Fruit fly (Drosophila melanogaster) whole organism, embryonic: ENCODE results near the gene GABA-B-R2.

Experiments used
- Awh ChIP-seq: fragments of 200-800 bp; sonication (Bioruptor generic); IDR thresholded peaks from 2 replicates; pipeline ENCODE4, ENCODE4 v1.3.6; 2022; ENCODE audit warnings: missing biosample characterization, missing genetic modification characterization
- Bgb ChIP-seq: fragments of 200-800 bp; sonication (Bioruptor generic); IDR thresholded peaks from 2 replicates; pipeline ENCODE4 v1.3.6; 2022; ENCODE audit warnings: missing biosample characterization, missing genetic modification characterization; ENCODE audit not compliant: partially characterized antibody
- CG10321 ChIP-seq: fragments of 200-800 bp; sonication (Bioruptor generic); IDR thresholded peaks from 2 replicates; pipeline ENCODE4 v1.3.6; 2022; ENCODE audit warnings: missing biosample characterization, missing genetic modification characterization
- CG11456 ChIP-seq: fragments of 200-800 bp; sonication (Bioruptor generic); IDR thresholded peaks from 3 replicates; pipeline ENCODE4 v1.3.6; 2022; ENCODE audit warnings: missing biosample characterization, missing genetic modification characterization
- CG11504 ChIP-seq: fragments of 200-800 bp; sonication (Bioruptor generic); optimal IDR thresholded peaks from 3 replicates; lab custom pipeline; 2019; ENCODE audit warnings: missing biosample characterization, mild to moderate bottlenecking, missing genetic modification characterization, moderate library complexity
- CG14710 ChIP-seq: fragments of 200-800 bp; sonication (Bioruptor generic); optimal IDR thresholded peaks from 3 replicates; lab custom pipeline; 2019; ENCODE audit warnings: missing biosample characterization, mild to moderate bottlenecking, missing genetic modification characterization, moderate library complexity
- CG15269 ChIP-seq: fragments of 200-800 bp; sonication (Bioruptor generic); optimal IDR thresholded peaks from 2 replicates; lab custom pipeline; 2018; ENCODE audit warnings: missing biosample characterization, mild to moderate bottlenecking, missing genetic modification characterization, moderate library complexity
- CG17385 ChIP-seq: fragments of 200-800 bp; sonication (Bioruptor generic); optimal IDR thresholded peaks from 3 replicates; lab custom pipeline; 2018; ENCODE audit warnings: missing biosample characterization, mild to moderate bottlenecking, missing genetic modification characterization
- CG17568 ChIP-seq: fragments of 200-800 bp; sonication (Bioruptor generic); optimal IDR thresholded peaks from 2 replicates; lab custom pipeline; 2018; ENCODE audit warnings: missing biosample characterization, mild to moderate bottlenecking, missing genetic modification characterization, moderate library complexity
- CG17912 ChIP-seq: fragments of 200-800 bp; sonication (Bioruptor generic); optimal IDR thresholded peaks from 2 replicates; lab custom pipeline; 2018; ENCODE audit warnings: missing biosample characterization, mild to moderate bottlenecking, missing genetic modification characterization
- CG18476 ChIP-seq: fragments of 200-800 bp; sonication (Bioruptor generic); optimal IDR thresholded peaks from 2 replicates; lab custom pipeline; 2016; ENCODE audit warnings: missing biosample characterization, mild to moderate bottlenecking, missing genetic modification characterization
- CG2199 ChIP-seq: fragments of 200-800 bp; sonication (Bioruptor generic); IDR thresholded peaks from 3 replicates; pipeline ENCODE4 v1.3.6; 2022; ENCODE audit warnings: missing biosample characterization, missing genetic modification characterization
- CG31365 ChIP-seq: fragments of 200-800 bp; sonication (Bioruptor generic); optimal IDR thresholded peaks from 2 replicates; lab custom pipeline; 2018; ENCODE audit warnings: missing biosample characterization, mild to moderate bottlenecking, missing genetic modification characterization
- CG33213 ChIP-seq: fragments of 200-800 bp; sonication (Bioruptor generic); optimal IDR thresholded peaks from 3 replicates; lab custom pipeline; 2016; ENCODE audit warnings: missing biosample characterization, missing genetic modification characterization
- CG34376 ChIP-seq: fragments of 200-800 bp; sonication (Bioruptor generic); optimal IDR thresholded peaks from 2 replicates; lab custom pipeline; 2018; ENCODE audit warnings: missing biosample characterization, mild to moderate bottlenecking, missing genetic modification characterization
- CG4424 ChIP-seq: fragments of 200-800 bp; sonication (Bioruptor generic); optimal IDR thresholded peaks from 3 replicates; lab custom pipeline; 2016; ENCODE audit warnings: missing biosample characterization, missing genetic modification characterization
- CG5180 ChIP-seq: fragments of 200-800 bp; sonication (Bioruptor generic); optimal IDR thresholded peaks from 3 replicates; lab custom pipeline; 2017; ENCODE audit warnings: missing biosample characterization, missing genetic modification characterization, mild to moderate bottlenecking, moderate library complexity, missing genetic modification reagents
- CG7786 ChIP-seq: fragments of 200-800 bp; sonication (Bioruptor generic); optimal IDR thresholded peaks from 2 replicates; lab custom pipeline; 2016; ENCODE audit warnings: missing biosample characterization, missing genetic modification characterization
- CG9876 ChIP-seq: fragments of 200-800 bp; sonication (Bioruptor generic); optimal IDR thresholded peaks from 2 replicates; lab custom pipeline; 2016; ENCODE audit warnings: missing biosample characterization, missing genetic modification characterization
- Deaf1 ChIP-seq: fragments of 200-800 bp; optimal IDR thresholded peaks from 3 replicates; lab custom pipeline; 2019; ENCODE audit warnings: missing biosample characterization, mild to moderate bottlenecking, missing genetic modification characterization, moderate library complexity
- Fer2 ChIP-seq: fragments of 200-800 bp; sonication (Bioruptor generic); optimal IDR thresholded peaks from 2 replicates; lab custom pipeline; 2018; ENCODE audit warnings: missing biosample characterization, mild to moderate bottlenecking, missing genetic modification characterization, moderate library complexity
- Fer3 ChIP-seq: fragments of 200-800 bp; sonication (Bioruptor generic); optimal IDR thresholded peaks from 2 replicates; lab custom pipeline; 2018; ENCODE audit warnings: missing biosample characterization, mild to moderate bottlenecking, missing genetic modification characterization, moderate library complexity
- H15 ChIP-seq: fragments of 200-800 bp; sonication (Bioruptor generic); IDR thresholded peaks from 3 replicates; pipeline ENCODE4 v1.3.6; 2022; ENCODE audit warnings: missing biosample characterization, missing genetic modification characterization
- Hsf ChIP-seq: fragments of 200-800 bp; sonication (Bioruptor generic); optimal IDR thresholded peaks from 3 replicates; lab custom pipeline; 2016; ENCODE audit warnings: missing biosample characterization, missing genetic modification characterization
- Neu2 ChIP-seq: fragments of 200-800 bp; sonication (Bioruptor generic); optimal IDR thresholded peaks from 3 replicates; lab custom pipeline; 2016; ENCODE audit warnings: missing biosample characterization, missing genetic modification characterization, borderline replicate concordance
- Ravus ChIP-seq: fragments of 200-800 bp; sonication (Bioruptor generic); IDR thresholded peaks from 2 replicates; pipeline ENCODE4 v1.3.6; 2022; ENCODE audit warnings: missing biosample characterization, missing genetic modification characterization
- Vsx1 ChIP-seq: fragments of 200-800 bp; sonication (Bioruptor generic); optimal IDR thresholded peaks from 2 replicates; lab custom pipeline; 2017; ENCODE audit warnings: missing biosample characterization, mild to moderate bottlenecking, missing genetic modification characterization, missing genetic modification reagents
- ab ChIP-seq: fragments of 200-800 bp; sonication (Bioruptor generic); optimal IDR thresholded peaks from 2 replicates; lab custom pipeline; 2016; ENCODE audit warnings: missing biosample characterization, missing genetic modification characterization
- cas ChIP-seq: fragments of 200-800 bp; sonication (Bioruptor generic); IDR thresholded peaks from 2 replicates; pipeline ENCODE4 v1.3.6; 2022; ENCODE audit warnings: missing biosample characterization, missing genetic modification characterization
- cg ChIP-seq: fragments of 200-800 bp; sonication (Bioruptor generic); optimal IDR thresholded peaks from 3 replicates; lab custom pipeline; 2019; ENCODE audit warnings: missing biosample characterization, mild to moderate bottlenecking, missing genetic modification characterization, moderate library complexity
- danr ChIP-seq: fragments of 200-800 bp; sonication (Bioruptor generic); IDR thresholded peaks from 2 replicates; pipeline ENCODE4 v1.3.6; 2022; ENCODE audit warnings: missing biosample characterization, missing genetic modification characterization
- dmrt11E ChIP-seq: fragments of 200-800 bp; sonication (Bioruptor generic); optimal IDR thresholded peaks from 3 replicates; lab custom pipeline; 2018; ENCODE audit warnings: missing biosample characterization, mild to moderate bottlenecking, missing genetic modification characterization, moderate library complexity
- dysf ChIP-seq: fragments of 200-800 bp; sonication (Bioruptor generic); IDR thresholded peaks from 3 replicates; pipeline ENCODE4 v1.3.6; 2022; ENCODE audit warnings: missing biosample characterization, missing genetic modification characterization
- esg ChIP-seq: fragments of 200-800 bp; sonication (Bioruptor generic); conservative IDR thresholded peaks from 2 replicates; pipeline ENCODE4 v1.3.6; 2022; ENCODE audit warnings: missing biosample characterization, missing genetic modification characterization
- gcm ChIP-seq: fragments of 200-800 bp; sonication (Bioruptor generic); optimal IDR thresholded peaks from 2 replicates; lab custom pipeline; 2019; ENCODE audit warnings: missing biosample characterization, mild to moderate bottlenecking, missing genetic modification characterization, moderate library complexity
- gt ChIP-seq: fragments of 200-800 bp; sonication (Bioruptor generic); IDR thresholded peaks from 2 replicates; pipeline ENCODE4 v1.3.6; 2022; ENCODE audit warnings: missing biosample characterization, missing genetic modification characterization
- hkb ChIP-seq, 2 experiments: fragments of 200-800 bp in 1 of 2; fragments of >200 bp in 1 of 2; sonication (Bioruptor generic) in 1 of 2; IDR thresholded peaks in 1 of 2; optimal IDR thresholded peaks in 1 of 2; 2 replicates each; pipeline versions ENCODE4 v1.3.6 to Lab custom; 2017 to 2022; ENCODE audit warnings: missing biosample characterization in 1 of 2, missing genetic modification characterization in 1 of 2
- kni ChIP-seq: fragments of 200-800 bp; sonication (Bioruptor generic); optimal IDR thresholded peaks from 3 replicates; lab custom pipeline; 2017; ENCODE audit warnings: mild to moderate bottlenecking, missing biosample characterization, missing genetic modification reagents, missing genetic modification characterization
- lab ChIP-seq: fragments of 200-800 bp; sonication (Bioruptor generic); optimal IDR thresholded peaks from 3 replicates; lab custom pipeline; 2017; ENCODE audit warnings: missing biosample characterization, missing genetic modification characterization, mild to moderate bottlenecking, moderate library complexity, missing genetic modification reagents
- lbe ChIP-seq: fragments of 200-800 bp; sonication (Bioruptor generic); optimal IDR thresholded peaks from 2 replicates; lab custom pipeline; 2016; ENCODE audit warnings: missing biosample characterization, mild to moderate bottlenecking, missing genetic modification characterization
- pros ChIP-seq: fragments of 200-800 bp; sonication (Bioruptor generic); optimal IDR thresholded peaks from 3 replicates; lab custom pipeline; 2019; ENCODE audit warnings: missing biosample characterization, mild to moderate bottlenecking, missing genetic modification characterization, moderate library complexity
- psq ChIP-seq: fragments of 200-800 bp; sonication (Bioruptor generic); optimal IDR thresholded peaks from 2 replicates; lab custom pipeline; 2017; ENCODE audit warnings: missing biosample characterization, missing genetic modification characterization
- sc ChIP-seq, 3 experiments: fragments of >200 bp in 2 of 3; fragments of 200-800 bp in 1 of 3; sonication (Bioruptor generic) in 1 of 3; optimal IDR thresholded peaks; 2 replicates in 2 of 3; 3 replicates in 1 of 3; lab custom pipeline; 2017; ENCODE audit warnings: mild to moderate bottlenecking in 1 of 3, missing biosample characterization in 1 of 3, missing genetic modification characterization in 1 of 3, missing genetic modification reagents in 1 of 3
- tll ChIP-seq, 2 experiments: fragments of 200-800 bp in 1 of 2; fragments of >200 bp in 1 of 2; sonication (Bioruptor generic) in 1 of 2; optimal IDR thresholded peaks; 2 replicates each; lab custom pipeline; 2017 to 2019; ENCODE audit warnings: missing biosample characterization in 2 of 2, missing genetic modification characterization in 2 of 2, mild to moderate bottlenecking in 1 of 2, moderate library complexity in 1 of 2
- toy ChIP-seq: fragments of 200-800 bp; sonication (Bioruptor generic); IDR thresholded peaks from 2 replicates; pipeline ENCODE4 v1.3.6; 2022; ENCODE audit warnings: missing biosample characterization, missing genetic modification characterization
- zen2 ChIP-seq: fragments of 200-800 bp; sonication (Bioruptor generic); IDR thresholded peaks from 3 replicates; pipeline ENCODE4 v1.3.6; 2022; ENCODE audit warnings: missing biosample characterization, missing genetic modification characterization; ENCODE audit not compliant: partially characterized antibody

The GABA-B-R2 gene

dm6 chr3R:21782295-21782922 lies 6.8 kb upstream of the GABA-B-R2 start, which contains the start of gene tsl (continued):
- TF ChIP-seq CG11504 (tag; lab: Kevin White, UChicago) (peak; percentile 99), CG5180 (GFP tag; lab: Kevin White, UChicago) (peak; percentile 95), Bgb (GFP tag; lab: Robert Waterston, UW) (peak; percentile 15; the same call in 1 of the 2 replicates), zen2 (GFP tag; lab: Robert Waterston, UW) (0 out of 3 replicates have a peak, but pooled peaks have one; percentile 12), CG2199 (GFP tag; lab: Robert Waterston, UW) (peak; percentile 87), cg (GFP tag; lab: Kevin White, UChicago) (peak; percentile 16)

dm6 chr3R:21781448-21781847 lies 5.8 kb upstream of the GABA-B-R2 start:
- peak; percentile 66; the same call in 2 of the 3 replicates for TF ChIP-seq CG11456 (GFP tag; lab: Robert Waterston, UW)
- no peak for TF ChIP-seq Neu2 (GFP tag; lab: Kevin White, UChicago)
- peak; percentile 74 for TF ChIP-seq esg (GFP tag; lab: Robert Waterston, UW)
- peak; percentile 40 for TF ChIP-seq ab (GFP tag; lab: Kevin White, UChicago)
- no peak for TF ChIP-seq cas (GFP tag; lab: Robert Waterston, UW)
- peak; percentile 51 for TF ChIP-seq Fer3 (tag; lab: Kevin White, UChicago)
- no peak for TF ChIP-seq CG17912 (GFP tag; lab: Kevin White, UChicago)
- peak; percentile 65 for TF ChIP-seq CG4424 (GFP tag; lab: Kevin White, UChicago)
- no peak for TF ChIP-seq CG10321
- no peak for TF ChIP-seq danr (GFP tag; lab: Robert Waterston, UW)
- TF ChIP-seq H15, result peak; percentile 55; the same call in 2 of the 3 replicates
- TF ChIP-seq hkb (optimal IDR thresholded peaks at IDR 0.05; lab: Kevin White, UChicago), result no peak
- TF ChIP-seq hkb (GFP tag; IDR thresholded peaks at IDR 0.05; lab: Robert Waterston, UW), result peak; percentile 76
- no peak for TF ChIP-seq sc (optimal IDR thresholded peaks at IDR 0.05; lab: Kevin White, UChicago)
- peak; percentile 42 for TF ChIP-seq sc (GFP tag; optimal IDR thresholded peaks at IDR 0.05; lab: Kevin White, UChicago)
- TF ChIP-seq CG31365, result no peak
- TF ChIP-seq Deaf1 (tag; lab: Kevin White, UChicago), result peak; percentile 45
- no peak for TF ChIP-seq gt (GFP tag; lab: Robert Waterston, UW)
- peak; percentile 31 for TF ChIP-seq Ravus (GFP tag; lab: Robert Waterston, UW)
- no peak for TF ChIP-seq kni (GFP tag; lab: Kevin White, UChicago)
- no peak for TF ChIP-seq pros (GFP tag; lab: Kevin White, UChicago)
- no peak for TF ChIP-seq CG17568 (GFP tag; lab: Kevin White, UChicago)
- peak; percentile 12 for TF ChIP-seq CG33213
- peak; percentile 15 for TF ChIP-seq psq (GFP tag; lab: Kevin White, UChicago)
- TF ChIP-seq lbe (GFP tag; lab: Kevin White, UChicago), result peak; percentile 77
- TF ChIP-seq CG17385 (GFP tag; lab: Kevin White, UChicago), result peak; percentile 60
- peak; percentile 86; the same call in 2 of the 3 replicates for TF ChIP-seq dysf (GFP tag; lab: Robert Waterston, UW)
- TF ChIP-seq CG9876 (GFP tag; lab: Kevin White, UChicago), result no peak
- no peak for TF ChIP-seq Vsx1 (GFP tag; lab: Kevin White, UChicago)
- TF ChIP-seq CG18476, result peak; percentile 51
- TF ChIP-seq CG15269 (tag; lab: Kevin White, UChicago), result peak; percentile 82
- peak; percentile 60 for TF ChIP-seq CG7786 (GFP tag; lab: Kevin White, UChicago)
- peak; percentile 58 for TF ChIP-seq CG14710 (tag; lab: Kevin White, UChicago)
- no peak for TF ChIP-seq toy
- TF ChIP-seq dmrt11E (tag; lab: Kevin White, UChicago), result peak; percentile 58
- peak; percentile 18 for TF ChIP-seq Fer2 (tag; lab: Kevin White, UChicago)
- peak; percentile 72 for TF ChIP-seq Hsf (GFP tag; lab: Kevin White, UChicago)
- no peak for TF ChIP-seq tll (GFP tag; optimal IDR thresholded peaks at IDR 0.05; lab: Kevin White, UChicago)
- TF ChIP-seq lab (GFP tag; lab: Kevin White, UChicago), result peak; percentile 65
- TF ChIP-seq CG34376, result no peak
- TF ChIP-seq gcm (GFP tag; lab: Kevin White, UChicago), result peak; percentile 33
- no peak for TF ChIP-seq Awh (GFP tag; lab: Robert Waterston, UW)
